Worm (Caenorhabditis elegans): ENCODE results near the gene W03G11.4.
A peak's percentile ranks its signal among the peaks of the same experiment; 100 is the strongest.

The W03G11.4 gene

DNA sequence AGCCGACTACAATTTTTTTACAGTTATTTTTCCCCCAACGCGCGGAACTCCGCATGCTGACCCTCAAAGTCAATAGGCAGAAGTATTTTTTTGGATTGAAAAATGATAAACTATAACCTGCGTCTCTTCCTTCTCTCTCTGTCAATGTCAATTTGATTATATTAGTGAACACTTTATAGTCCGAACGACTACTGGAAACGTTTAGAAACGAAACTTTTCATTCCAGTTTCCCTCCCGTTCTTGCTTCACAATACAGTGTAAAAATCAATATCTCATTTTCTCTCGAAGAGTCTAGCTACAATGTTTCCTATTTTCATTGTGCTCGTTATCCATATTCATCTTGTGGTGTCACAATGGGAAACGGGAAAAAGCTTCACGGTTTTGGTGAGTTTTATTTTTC, 24.7 kb downstream of the W03G11.4 start, which contains the start of gene lgc-24:
lgc-24 (plus strand) TSS at position 301 of the 400 bp plus-strand sequence.
- TF ChIP-seq fkh-10 (GFP tag; optimal IDR thresholded peaks at IDR 0.05) = no peak
- no peak for TF ChIP-seq unc-55 (GFP tag; optimal IDR thresholded peaks at IDR 0.05)
- TF ChIP-seq che-1 (tag; optimal IDR thresholded peaks at IDR 0.05) = no peak
- no peak for TF ChIP-seq ets-4 (tag; optimal IDR thresholded peaks at IDR 0.05)
- TF ChIP-seq ref-2 (tag; optimal IDR thresholded peaks at IDR 0.05) = no peak
- no peak for TF ChIP-seq ceh-30 (tag; optimal IDR thresholded peaks at IDR 0.05)
- TF ChIP-seq unc-86 (tag; optimal IDR thresholded peaks at IDR 0.05) = no peak
- no peak for TF ChIP-seq ceh-18 (tag; optimal IDR thresholded peaks at IDR 0.05)
- TF ChIP-seq syd-9 (tag; optimal IDR thresholded peaks at IDR 0.05) = no peak
- TF ChIP-seq nhr-11 (tag; optimal IDR thresholded peaks at IDR 0.05) = no peak
- TF ChIP-seq unc-42 (tag; optimal IDR thresholded peaks at IDR 0.05) = no peak
- no peak for TF ChIP-seq ceh-19 (GFP tag; optimal IDR thresholded peaks at IDR 0.05)
- no peak for TF ChIP-seq nfya-1 (tag; optimal IDR thresholded peaks at IDR 0.05)

DNA sequence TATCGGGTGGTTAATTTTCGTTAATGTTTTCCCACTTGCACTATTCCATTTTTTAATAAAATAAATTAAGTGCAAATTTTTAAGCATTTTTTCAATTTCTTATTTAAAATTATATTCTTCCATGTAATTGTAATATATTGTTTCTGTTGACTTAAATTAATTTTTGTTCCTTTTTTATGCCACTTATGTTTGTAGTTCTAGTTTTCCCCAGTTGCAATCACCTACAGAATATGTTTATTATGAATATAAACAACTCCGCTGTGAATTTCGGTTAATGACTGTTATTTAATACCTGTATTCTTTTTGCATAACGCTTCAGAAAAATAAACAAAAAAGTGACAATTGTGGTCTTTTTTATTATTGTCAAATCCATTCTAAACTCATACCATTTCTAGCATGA, 28.0 kb downstream of the W03G11.4 start, which contains the start of gene lgc-23:
lgc-23 (plus strand) TSS at position 301 of the 400 bp plus-strand sequence.
- no peak for TF ChIP-seq fax-1 (tag; optimal IDR thresholded peaks at IDR 0.05)

DNA sequence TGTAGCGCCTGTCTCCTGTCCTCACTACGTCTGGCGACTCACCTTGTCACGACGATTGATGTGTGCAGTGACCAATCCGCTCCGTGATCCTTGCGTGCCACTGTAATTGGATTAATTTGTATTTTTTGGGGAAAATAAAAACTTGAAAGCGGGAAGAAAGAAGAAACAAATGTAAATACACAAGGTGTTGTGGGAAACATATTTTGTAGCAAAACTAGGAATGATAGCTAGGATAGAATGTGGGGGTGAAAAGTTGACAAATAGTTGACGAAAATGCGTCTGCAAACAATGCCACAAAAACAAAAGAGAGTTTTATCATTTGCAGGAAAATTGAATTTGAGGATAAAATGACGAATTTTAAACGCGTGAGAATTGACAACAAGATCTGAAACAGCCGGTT, 36.0 kb downstream of the W03G11.4 start, which contains the start of gene B0198.3:
B0198.3 (minus strand) TSS at position 101 of the 400 bp plus-strand sequence.
- TF ChIP-seq F13H6.1 (tag; optimal IDR thresholded peaks at IDR 0.05) (no peak), ceh-22 (tag; optimal IDR thresholded peaks at IDR 0.05) (no peak), ztf-16 (tag; optimal IDR thresholded peaks at IDR 0.05) (no peak), tbx-7 (tag; optimal IDR thresholded peaks at IDR 0.05) (no peak), K02D7.2 (tag; optimal IDR thresholded peaks at IDR 0.05) (no peak)

DNA sequence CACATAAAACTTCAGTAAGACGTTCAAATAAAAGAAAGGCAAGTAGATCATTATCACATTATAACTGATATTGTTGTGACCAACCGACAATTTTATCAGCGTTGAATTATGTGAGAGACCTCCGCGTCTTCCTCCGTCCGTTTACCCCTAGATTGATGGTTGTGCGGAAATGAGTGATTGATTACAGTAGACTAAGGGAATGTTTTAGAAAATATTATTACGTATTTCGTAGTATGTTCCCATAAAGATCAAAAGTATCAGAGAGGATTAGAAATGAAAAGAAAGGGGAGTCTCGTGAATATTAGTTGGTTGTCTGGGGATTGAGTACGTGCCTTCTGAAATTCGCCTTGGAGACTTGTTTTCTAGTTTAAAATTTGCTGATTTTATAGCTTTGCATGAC, 54.2 kb downstream of the W03G11.4 start:
- TF ChIP-seq unc-55 (GFP tag; optimal IDR thresholded peaks at IDR 0.05) (peak; percentile 4), ceh-22 (tag; optimal IDR thresholded peaks at IDR 0.05) (no peak)

DNA sequence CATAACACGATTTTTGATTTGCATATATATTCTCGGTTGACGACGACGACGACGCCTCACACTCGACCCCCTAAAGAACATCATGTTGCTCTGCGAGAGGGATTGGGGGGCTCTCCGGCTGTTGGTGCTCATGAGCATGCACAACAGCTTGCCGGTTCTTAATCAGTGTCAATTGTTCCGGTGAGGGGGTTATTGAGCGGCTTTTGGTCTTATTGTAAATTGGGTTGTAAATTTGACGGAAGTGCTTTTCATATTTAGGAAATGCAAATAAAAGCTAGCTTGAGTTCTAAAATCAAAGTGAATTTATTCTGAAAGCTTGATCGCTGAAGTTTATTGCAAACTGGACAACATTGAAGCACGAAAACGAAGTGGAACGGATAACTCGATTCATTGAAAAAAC, 55.0 kb downstream of the W03G11.4 start:
- TF ChIP-seq mec-3 (tag; optimal IDR thresholded peaks at IDR 0.05; ENCODE audit: borderline replicate concordance) (no peak), pha-4 (tag; optimal IDR thresholded peaks at IDR 0.05) (no peak), unc-42 (tag; optimal IDR thresholded peaks at IDR 0.05) (peak; percentile 67)

DNA sequence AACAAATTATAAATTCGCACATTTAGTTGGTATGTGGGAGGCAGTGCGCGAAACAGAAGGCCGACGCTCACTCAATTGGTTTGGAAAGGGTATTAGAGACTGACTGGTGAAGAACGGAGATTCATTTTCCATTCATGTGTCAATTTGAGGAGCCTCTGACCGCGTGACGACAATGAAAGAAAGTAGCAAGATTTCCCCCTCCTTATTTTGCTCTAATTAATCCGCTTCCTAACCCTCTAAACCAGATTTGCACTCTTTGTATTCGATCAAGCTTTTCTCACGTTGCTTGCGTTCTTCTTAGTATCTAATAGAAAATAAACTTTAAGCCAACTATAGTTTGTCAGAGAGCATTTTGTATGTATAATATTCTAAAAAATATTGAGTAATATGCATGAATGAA, 56.8 kb downstream of the W03G11.4 start:
- peak; percentile 81 for TF ChIP-seq unc-42 (tag; optimal IDR thresholded peaks at IDR 0.05)
- TF ChIP-seq K02D7.2 (tag; optimal IDR thresholded peaks at IDR 0.05) = no peak

DNA sequence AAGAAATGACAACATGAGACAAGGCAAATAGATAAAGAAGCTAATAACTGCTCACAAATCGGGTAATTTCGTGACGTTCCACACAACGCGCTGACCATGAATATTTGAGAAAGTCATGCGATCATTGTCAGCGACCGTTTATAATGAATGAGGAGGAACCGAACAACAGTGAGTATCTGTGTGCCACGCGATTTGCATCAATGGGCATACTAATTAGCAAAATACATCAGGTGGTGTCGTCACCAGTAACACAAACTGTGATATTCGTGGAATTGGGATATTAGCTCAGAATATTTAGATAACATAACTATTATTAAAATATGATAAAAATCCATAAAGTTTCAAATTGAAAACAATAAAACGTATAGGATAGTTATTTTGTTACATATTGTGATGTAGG, 58.3 kb downstream of the W03G11.4 start:
- TF ChIP-seq ztf-16 (tag; optimal IDR thresholded peaks at IDR 0.05) (no peak), dve-1 (tag; optimal IDR thresholded peaks at IDR 0.05) (no peak), ceh-45 (GFP tag; IDR thresholded peaks at IDR 0.05) (no peak), ceh-22 (tag; optimal IDR thresholded peaks at IDR 0.05) (no peak)

DNA sequence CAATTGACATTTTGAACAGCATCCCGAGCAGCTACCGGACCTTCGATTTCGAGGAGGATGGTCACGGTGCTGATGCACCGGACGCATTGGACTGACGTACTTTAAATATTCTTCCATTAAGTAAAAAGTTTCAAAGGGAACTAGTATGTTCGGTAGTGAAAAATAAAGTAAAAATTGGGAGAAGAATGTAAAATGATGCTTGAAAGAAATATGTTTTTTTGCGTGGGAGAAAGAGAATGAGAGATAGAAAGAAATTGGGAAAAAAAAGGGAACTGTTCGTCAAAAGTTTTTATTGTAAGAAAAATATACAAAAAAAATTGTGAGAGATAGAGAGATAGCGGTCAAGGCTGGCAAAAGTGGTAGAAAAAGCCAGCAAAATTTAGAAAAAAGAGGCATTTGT, 59.0 kb downstream of the W03G11.4 start, which contains the start of gene tsp-20:
tsp-20 (minus strand) TSS at position 101 of the 400 bp plus-strand sequence.
- TF ChIP-seq eyg-1 (tag; optimal IDR thresholded peaks at IDR 0.05) (no peak), elt-4 (tag; optimal IDR thresholded peaks at IDR 0.05) (no peak), ceh-22 (tag; optimal IDR thresholded peaks at IDR 0.05) (no peak), ceh-34 (tag; optimal IDR thresholded peaks at IDR 0.05) (no peak), nfya-1 (tag; optimal IDR thresholded peaks at IDR 0.05) (no peak), hlh-30 (tag; optimal IDR thresholded peaks at IDR 0.05; ENCODE audit: insufficient read depth) (no peak), pha-4 (tag; optimal IDR thresholded peaks at IDR 0.05) (no peak), ttx-3 (tag; optimal IDR thresholded peaks at IDR 0.05) (no peak), fax-1 (tag; optimal IDR thresholded peaks at IDR 0.05) (no peak), tbx-2 (tag; optimal IDR thresholded peaks at IDR 0.05) (no peak), sox-2 (GFP tag; IDR thresholded peaks at IDR 0.05) (no peak), ceh-14 (tag; optimal IDR thresholded peaks at IDR 0.05) (no peak), K09A11.1 (tag; optimal IDR thresholded peaks at IDR 0.05; ENCODE audit: insufficient read depth) (no peak)

All from whole organism, late embryonic.